Fruit fly (Drosophila melanogaster) whole organism, pupa: ENCODE results near the gene dnc.

Source experiments
- CG13204 ChIP-seq: fragments of 200-800 bp; sonication (Bioruptor generic); optimal IDR thresholded peaks from 2 replicates; lab custom pipeline; 2018; ENCODE audit warnings: missing biosample characterization, mild to moderate bottlenecking, missing genetic modification characterization, moderate library complexity
- CG17806 ChIP-seq: fragments of 200-800 bp; sonication (Bioruptor generic); optimal IDR thresholded peaks from 2 replicates; lab custom pipeline; 2018; ENCODE audit warnings: missing biosample characterization, mild to moderate bottlenecking, missing genetic modification characterization, moderate library complexity
- EcR ChIP-seq: fragments of 200-800 bp; sonication (Bioruptor generic); optimal IDR thresholded peaks from 3 replicates; lab custom pipeline; 2019; ENCODE audit warnings: missing biosample characterization, missing genetic modification characterization, mild to moderate bottlenecking, moderate library complexity, missing genetic modification reagents
- rn ChIP-seq: fragments of 200-800 bp; sonication (Bioruptor generic); IDR thresholded peaks from 2 replicates; pipeline ENCODE4 v1.3.6; 2022; ENCODE audit warnings: missing biosample characterization, missing genetic modification characterization

DNA sequence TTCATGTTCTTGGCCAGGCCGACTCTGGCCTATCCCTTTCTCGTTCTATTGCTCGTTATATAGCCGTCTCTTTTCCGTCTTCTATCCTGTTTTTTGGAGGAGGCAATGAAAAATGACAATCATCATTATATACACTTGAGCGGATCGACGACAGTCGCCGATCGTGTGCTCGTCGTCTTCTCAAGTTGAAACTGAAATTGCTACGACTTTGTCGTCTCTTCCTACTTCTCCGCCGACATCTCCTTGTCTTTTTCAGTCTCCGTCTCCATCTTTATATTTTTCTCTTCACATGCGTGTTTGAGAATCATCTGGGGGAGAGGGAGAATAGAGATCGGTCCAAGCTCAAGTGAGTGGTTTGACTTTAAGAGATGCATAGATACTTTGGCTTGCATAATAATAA is 35.4 kb upstream of the dnc start:
- TF ChIP-seq rn (GFP tag; lab: Robert Waterston, UW) (no peak), CG17806 (tag; lab: Kevin White, UChicago) (no peak), EcR (GFP tag; lab: Kevin White, UChicago) (no peak), CG13204 (GFP tag; lab: Kevin White, UChicago) (no peak)
